Fruit fly (Drosophila melanogaster): ENCODE data around the gene CG18748.

CG18748 gene

DNA sequence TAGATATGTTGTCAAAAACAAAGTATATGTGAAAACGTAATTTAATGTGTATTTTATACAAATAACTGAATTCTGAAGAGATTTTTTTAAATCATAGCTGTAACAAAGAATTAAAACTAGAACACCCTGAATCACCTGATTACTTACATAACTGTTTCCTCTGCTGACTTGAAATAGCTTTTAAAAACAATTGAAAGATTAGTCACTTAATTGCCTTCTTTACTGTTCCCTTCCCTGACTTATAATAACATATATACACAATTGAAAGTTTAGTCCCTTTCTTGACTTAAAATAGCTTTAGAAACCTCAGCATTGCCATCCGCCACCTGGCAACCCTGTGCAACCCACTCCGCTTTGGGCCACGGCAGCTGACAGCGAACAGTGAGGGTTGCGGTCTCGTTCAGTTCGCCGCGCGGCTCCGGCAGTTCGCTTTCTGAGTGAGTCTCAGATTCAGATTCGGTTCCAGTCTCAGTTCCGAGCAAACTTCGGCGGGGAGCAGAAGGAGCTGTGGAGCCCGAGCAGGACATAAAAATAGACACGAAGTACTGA lies 26.3 kb upstream of the CG18748 start, which contains the start of gene CG34384 (continued):
- TF ChIP-seq dac (GFP tag; optimal IDR thresholded peaks at IDR 0.05): no peak
- TF ChIP-seq CG31627 (GFP tag; optimal IDR thresholded peaks at IDR 0.05): peak; percentile 41
- peak; percentile 45 for TF ChIP-seq Ets96B (tag; optimal IDR thresholded peaks at IDR 0.05)
- peak; percentile 19 for TF ChIP-seq CG34406 (GFP tag; optimal IDR thresholded peaks at IDR 0.05)
- peak; percentile 57 for TF ChIP-seq CG32006 (GFP tag; optimal IDR thresholded peaks at IDR 0.05)
- no peak for TF ChIP-seq vri (GFP tag; optimal IDR thresholded peaks at IDR 0.05)
- peak; percentile 82 for TF ChIP-seq Eip78C (GFP tag)
- no peak for TF ChIP-seq Sox15 (GFP tag; optimal IDR thresholded peaks at IDR 0.05)
- peak; percentile 5 for TF ChIP-seq Ets21C (GFP tag; optimal IDR thresholded peaks at IDR 0.05)
- peak; percentile 54 for TF ChIP-seq lz (GFP tag; optimal IDR thresholded peaks at IDR 0.05)
- peak; percentile 19 for TF ChIP-seq CG8632 (GFP tag; optimal IDR thresholded peaks at IDR 0.05)
- TF ChIP-seq acj6 (GFP tag; optimal IDR thresholded peaks at IDR 0.05): peak; percentile 30
- TF ChIP-seq OdsH (GFP tag; optimal IDR thresholded peaks at IDR 0.05): peak; percentile 39

DNA sequence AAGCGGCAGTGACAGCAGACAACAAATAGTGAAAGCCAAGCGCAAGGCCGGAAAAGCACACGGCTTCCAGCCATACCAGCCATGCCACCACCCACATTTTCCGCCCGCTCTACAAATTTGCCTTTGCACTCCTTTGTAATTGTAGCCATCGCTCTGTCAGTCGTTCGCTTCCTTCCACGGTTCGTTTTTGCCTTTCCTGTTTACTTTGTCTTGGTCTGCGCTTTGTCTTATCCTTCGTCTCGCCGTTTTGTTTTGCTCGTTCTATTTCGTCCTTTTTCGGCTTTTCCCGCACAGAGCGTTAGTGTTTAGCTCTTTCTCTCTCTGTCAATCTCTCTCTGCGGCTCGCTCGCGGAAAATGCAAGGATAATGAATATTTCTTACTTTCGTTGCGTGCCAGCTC lies 25.8 kb upstream of the CG18748 start:
- TF ChIP-seq CG11294 (GFP tag; IDR thresholded peaks at IDR 0.05) (no peak), Ets21C (GFP tag; optimal IDR thresholded peaks at IDR 0.05) (no peak), Hr4 (GFP tag; optimal IDR thresholded peaks at IDR 0.05) (no peak), vri (GFP tag; optimal IDR thresholded peaks at IDR 0.05) (no peak), CG8119 (GFP tag; IDR thresholded peaks at IDR 0.05) (no peak), Sox15 (GFP tag; optimal IDR thresholded peaks at IDR 0.05) (no peak), salr (GFP tag; optimal IDR thresholded peaks at IDR 0.05) (no peak), eg (GFP tag; IDR thresholded peaks at IDR 0.05) (no peak), CG8319 (GFP tag; optimal IDR thresholded peaks at IDR 0.05) (no peak), CG6792 (GFP tag; optimal IDR thresholded peaks at IDR 0.05) (no peak), CG15336 (GFP tag; IDR thresholded peaks at IDR 0.05) (no peak), CG11902 (GFP tag; optimal IDR thresholded peaks at IDR 0.05) (no peak), esn (GFP tag; optimal IDR thresholded peaks at IDR 0.05) (no peak), Hr39 (GFP tag; optimal IDR thresholded peaks at IDR 0.05) (no peak), CG1621 (tag; optimal IDR thresholded peaks at IDR 0.05) (no peak), dsx (GFP tag; optimal IDR thresholded peaks at IDR 0.05; ENCODE audit: poor library complexity, severe bottlenecking) (no peak), pdm3 (GFP tag; optimal IDR thresholded peaks at IDR 0.05) (no peak), CG6276 (GFP tag; optimal IDR thresholded peaks at IDR 0.05) (no peak), CG6163 (GFP tag; IDR thresholded peaks at IDR 0.05) (no peak)

DNA sequence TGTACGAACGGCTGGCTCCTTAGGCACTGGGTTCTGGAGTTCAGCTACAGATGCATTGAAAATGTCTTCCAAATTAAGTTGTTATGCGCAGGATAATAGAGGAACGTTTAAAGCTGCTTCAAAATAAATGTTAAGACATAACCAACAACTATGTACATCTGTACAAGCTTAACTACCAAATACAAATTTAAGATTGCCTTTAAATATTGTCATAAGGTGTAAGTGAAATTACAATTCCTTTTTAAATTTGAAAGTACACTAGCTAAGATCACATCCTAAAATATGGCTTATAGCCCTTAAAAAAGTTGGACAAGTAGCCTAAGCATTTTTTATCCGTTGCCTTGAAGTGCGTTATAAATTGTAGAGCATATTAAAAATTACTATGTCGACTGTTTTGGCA lies 23.8 kb upstream of the CG18748 start, which contains the start of gene CG31473:
TSS of gene CG31473 (plus strand) at position 301 of the 400 bp plus-strand sequence.
- TF ChIP-seq CG10669 (GFP tag; optimal IDR thresholded peaks at IDR 0.05) (no peak), acj6 (GFP tag; optimal IDR thresholded peaks at IDR 0.05) (no peak), ss (GFP tag; optimal IDR thresholded peaks at IDR 0.05) (no peak), CG6163 (GFP tag; IDR thresholded peaks at IDR 0.05) (no peak), CG1621 (tag; optimal IDR thresholded peaks at IDR 0.05) (no peak), Hr4 (GFP tag; optimal IDR thresholded peaks at IDR 0.05) (no peak), CG31627 (GFP tag; optimal IDR thresholded peaks at IDR 0.05) (no peak), svp (GFP tag) (no peak), CG6792 (GFP tag; optimal IDR thresholded peaks at IDR 0.05) (no peak), Ets96B (tag; optimal IDR thresholded peaks at IDR 0.05) (no peak), spab (GFP tag; optimal IDR thresholded peaks at IDR 0.05) (no peak), dsx (GFP tag; optimal IDR thresholded peaks at IDR 0.05; ENCODE audit: poor library complexity, severe bottlenecking) (no peak), fd59A (GFP tag; optimal IDR thresholded peaks at IDR 0.05) (no peak), Lpt (GFP tag; optimal IDR thresholded peaks at IDR 0.05) (no peak), CG11294 (GFP tag; IDR thresholded peaks at IDR 0.05) (no peak), Sox102F (GFP tag; optimal IDR thresholded peaks at IDR 0.05) (no peak), vri (GFP tag; optimal IDR thresholded peaks at IDR 0.05) (no peak), Smox (GFP tag; optimal IDR thresholded peaks at IDR 0.05) (no peak)

Data from whole organism, prepupa.